Fruit fly (Drosophila melanogaster): Measurements from ENCODE around the gene CG17032.

The CG17032 gene

DNA sequence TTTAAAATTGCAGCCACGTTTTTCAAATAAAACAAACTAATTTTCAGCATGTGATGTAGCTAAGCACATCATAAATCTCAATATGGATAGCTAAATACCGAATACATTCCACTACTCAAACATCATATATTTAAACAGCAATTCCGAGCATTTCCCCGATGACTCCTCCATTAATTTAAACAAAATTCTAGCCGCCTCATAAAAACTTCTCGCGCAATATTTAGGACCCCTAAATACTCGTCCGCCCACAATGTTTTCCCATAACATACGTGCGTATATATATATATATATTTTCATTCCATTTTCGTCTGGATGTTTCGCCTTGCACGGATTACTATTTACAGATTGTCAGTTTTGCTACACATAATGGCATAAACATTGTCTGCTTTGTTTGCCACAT, 37.4 kb downstream of the CG17032 start:
- TF ChIP-seq CG6854 (GFP tag; optimal IDR thresholded peaks at IDR 0.05), result no peak
- TF ChIP-seq CG6808 (GFP tag; optimal IDR thresholded peaks at IDR 0.05), result no peak
- TF ChIP-seq CG9139 (GFP tag; optimal IDR thresholded peaks at IDR 0.05), result no peak
- TF ChIP-seq CG31627 (GFP tag; optimal IDR thresholded peaks at IDR 0.05), result no peak
- no peak for TF ChIP-seq cyc (GFP tag; optimal IDR thresholded peaks at IDR 0.05)
- TF ChIP-seq CG11902 (GFP tag; optimal IDR thresholded peaks at IDR 0.05), result no peak
- TF ChIP-seq Gug (GFP tag; IDR thresholded peaks at IDR 0.05), result no peak

DNA sequence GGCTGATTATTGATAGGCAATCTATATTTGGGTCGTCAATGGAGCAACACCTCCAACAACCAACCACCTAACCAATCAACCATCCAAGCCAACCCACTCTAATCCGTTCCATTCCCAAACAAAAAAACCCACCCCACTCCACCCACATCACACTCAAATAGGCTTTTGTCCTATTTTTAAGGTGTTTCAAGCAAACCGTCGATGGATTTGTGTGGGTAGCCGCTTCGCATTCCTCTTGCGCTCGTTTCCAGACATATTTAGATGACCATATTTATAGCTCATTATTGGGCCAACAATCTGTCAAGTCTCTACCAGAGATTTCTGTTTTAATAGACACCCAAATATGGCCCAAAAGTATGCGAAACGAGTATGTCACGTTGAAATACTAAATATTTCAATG, 39.6 kb downstream of the CG17032 start:
- no peak for TF ChIP-seq Eip75B (GFP tag; optimal IDR thresholded peaks at IDR 0.05)
- TF ChIP-seq CG10631 (GFP tag; optimal IDR thresholded peaks at IDR 0.05), result no peak
- no peak for TF ChIP-seq CG8119 (GFP tag; IDR thresholded peaks at IDR 0.05)
- TF ChIP-seq Sox14 (GFP tag; optimal IDR thresholded peaks at IDR 0.05), result no peak
- no peak for TF ChIP-seq CG4318 (GFP tag; optimal IDR thresholded peaks at IDR 0.05)
- no peak for TF ChIP-seq CG6163 (GFP tag; IDR thresholded peaks at IDR 0.05)
- no peak for TF ChIP-seq lz (GFP tag; optimal IDR thresholded peaks at IDR 0.05)
- no peak for TF ChIP-seq CG6276 (GFP tag; optimal IDR thresholded peaks at IDR 0.05)
- no peak for TF ChIP-seq acj6 (GFP tag; optimal IDR thresholded peaks at IDR 0.05)
- TF ChIP-seq esn (GFP tag; optimal IDR thresholded peaks at IDR 0.05), result no peak
- TF ChIP-seq CG6854 (GFP tag; optimal IDR thresholded peaks at IDR 0.05), result no peak
- no peak for TF ChIP-seq Sox15 (GFP tag; optimal IDR thresholded peaks at IDR 0.05)
- no peak for TF ChIP-seq ss (GFP tag; optimal IDR thresholded peaks at IDR 0.05)
- TF ChIP-seq Blimp-1 (GFP tag; optimal IDR thresholded peaks at IDR 0.05), result no peak

dm6 chr3L:15999358-16000005, 40.8 kb downstream of the CG17032 start:
- TF ChIP-seq dsx (GFP tag; optimal IDR thresholded peaks at IDR 0.05; ENCODE audit: poor library complexity, severe bottlenecking) (no peak), esn (GFP tag; optimal IDR thresholded peaks at IDR 0.05) (peak; percentile 38), spab (GFP tag; optimal IDR thresholded peaks at IDR 0.05) (no peak), Hr38 (GFP tag; optimal IDR thresholded peaks at IDR 0.05) (no peak), CG9139 (GFP tag; optimal IDR thresholded peaks at IDR 0.05) (no peak), Met (GFP tag; optimal IDR thresholded peaks at IDR 0.05) (peak; percentile 32), cyc (GFP tag; optimal IDR thresholded peaks at IDR 0.05) (no peak), CG6808 (GFP tag; optimal IDR thresholded peaks at IDR 0.05) (no peak), CG11294 (GFP tag; IDR thresholded peaks at IDR 0.05) (no peak), CG31627 (GFP tag; optimal IDR thresholded peaks at IDR 0.05) (no peak), fkh (GFP tag; optimal IDR thresholded peaks at IDR 0.05) (peak; percentile 79), CG6276 (GFP tag; optimal IDR thresholded peaks at IDR 0.05) (no peak), CG1621 (tag; optimal IDR thresholded peaks at IDR 0.05) (no peak), Eip78C (GFP tag) (peak; percentile 69), Gug (GFP tag; IDR thresholded peaks at IDR 0.05) (no peak), Sox102F (GFP tag; optimal IDR thresholded peaks at IDR 0.05) (no peak), CG8632 (GFP tag; optimal IDR thresholded peaks at IDR 0.05) (peak; percentile 37), vri (GFP tag; optimal IDR thresholded peaks at IDR 0.05) (peak; percentile 76), CG15336 (GFP tag; IDR thresholded peaks at IDR 0.05) (no peak), CG10669 (GFP tag; optimal IDR thresholded peaks at IDR 0.05) (no peak), CG11762 (GFP tag; optimal IDR thresholded peaks at IDR 0.05; ENCODE audit: insufficient read depth) (no peak), CG16779 (tag; optimal IDR thresholded peaks at IDR 0.05) (no peak), CG6792 (GFP tag; optimal IDR thresholded peaks at IDR 0.05) (no peak), CG3919 (GFP tag; optimal IDR thresholded peaks at IDR 0.05) (no peak), salr (GFP tag; optimal IDR thresholded peaks at IDR 0.05) (no peak), Ets21C (GFP tag; optimal IDR thresholded peaks at IDR 0.05) (no peak), CG6854 (GFP tag; optimal IDR thresholded peaks at IDR 0.05) (no peak), Ets96B (tag; optimal IDR thresholded peaks at IDR 0.05) (no peak)
